Worm (Caenorhabditis elegans): Measurements from ENCODE around the gene T11F9.22.

- TF ChIP-seq nhr-77 (tag; optimal IDR thresholded peaks at IDR 0.05), result no peak
- no peak for TF ChIP-seq nhr-28 (tag; optimal IDR thresholded peaks at IDR 0.05)
- TF ChIP-seq ama-1 (optimal IDR thresholded peaks at IDR 0.05), result no peak
- no peak for TF ChIP-seq xbp-1 (tag; optimal IDR thresholded peaks at IDR 0.05)
- TF ChIP-seq ets-5 (GFP tag; IDR thresholded peaks at IDR 0.05), result no peak
- no peak for TF ChIP-seq unc-62 (GFP tag; optimal IDR thresholded peaks at IDR 0.05)
- TF ChIP-seq aly-2 (tag; optimal IDR thresholded peaks at IDR 0.05), result no peak
- TF ChIP-seq mdl-1 (tag; optimal IDR thresholded peaks at IDR 0.05), result no peak
- no peak for TF ChIP-seq nhr-76 (tag; optimal IDR thresholded peaks at IDR 0.05)
- TF ChIP-seq lin-15B (tag; optimal IDR thresholded peaks at IDR 0.05), result no peak
- TF ChIP-seq nhr-237 (tag; optimal IDR thresholded peaks at IDR 0.05), result no peak
- no peak for TF ChIP-seq nhr-19 (GFP tag; conservative IDR thresholded peaks at IDR 0.05)
- no peak for TF ChIP-seq nhr-90 (tag; optimal IDR thresholded peaks at IDR 0.05; ENCODE audit: poor library complexity)
- no peak for TF ChIP-seq mep-1 (tag; optimal IDR thresholded peaks at IDR 0.05)
Observed at ce11 chrV:11527531-11527930, 48.0 kb downstream of the T11F9.22 start, which contains the start of gene ccch-1.

All from whole organism, L1 larva.